Fruit fly (Drosophila melanogaster): ENCODE results near the gene CG15471.

DNA sequence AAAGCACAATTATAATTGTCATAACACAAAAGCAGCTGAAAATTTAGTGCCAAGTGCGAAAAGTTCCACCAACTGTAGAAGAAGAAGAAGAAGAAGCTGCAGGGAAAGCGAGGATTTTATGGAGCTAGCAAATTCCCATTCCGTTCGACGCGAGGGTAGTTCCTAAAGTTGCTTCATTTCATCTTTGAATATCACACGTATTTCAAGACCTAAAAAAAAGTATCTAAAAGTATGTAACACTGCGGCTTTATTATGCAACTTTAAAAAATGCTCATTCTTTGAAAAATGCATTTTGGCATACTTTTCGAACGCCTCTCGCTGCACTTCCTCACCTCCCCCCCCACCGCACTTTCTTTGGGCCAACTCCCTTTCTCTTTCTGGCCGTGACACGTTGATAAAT is 25.2 kb upstream of the CG15471 start:
- TF ChIP-seq CTCF (optimal IDR thresholded peaks at IDR 0.05): no peak
- TF ChIP-seq CG8478 (optimal IDR thresholded peaks at IDR 0.05): no peak

All from S2 (cell line).